Worm (Caenorhabditis elegans): ENCODE data around the gene pst-2.

pst-2 gene

ce11 chrIII:5717173-5717748, 37.0 kb downstream of the pst-2 start:
- TF ChIP-seq mcd-1 (GFP tag; IDR thresholded peaks at IDR 0.05): 0 out of 2 replicates have a peak, but pooled peaks have one; percentile 5
- TF ChIP-seq madf-6 (GFP tag; IDR thresholded peaks at IDR 0.05): 0 out of 2 replicates have a peak, but pooled peaks have one; percentile 14
- no peak for TF ChIP-seq ets-4 (GFP tag; optimal IDR thresholded peaks at IDR 0.05)
- no peak for TF ChIP-seq rpc-1 (optimal IDR thresholded peaks at IDR 0.05)
- no peak for TF ChIP-seq rpc-1 (tag; optimal IDR thresholded peaks at IDR 0.05)
- no peak for TF ChIP-seq Y79H2A.3 (GFP tag; conservative IDR thresholded peaks at IDR 0.05)
- TF ChIP-seq sptf-2 (GFP tag; optimal IDR thresholded peaks at IDR 0.05): no peak
- no peak for TF ChIP-seq zfh-2 (GFP tag; conservative IDR thresholded peaks at IDR 0.05)
- TF ChIP-seq hrde-1 (tag; optimal IDR thresholded peaks at IDR 0.05; ENCODE audit: borderline replicate concordance): peak; percentile 22
- no peak for TF ChIP-seq ceh-27 (GFP tag; optimal IDR thresholded peaks at IDR 0.05)
- TF ChIP-seq B0261.1 (tag; optimal IDR thresholded peaks at IDR 0.05): no peak
- TF ChIP-seq mxl-1 (tag; optimal IDR thresholded peaks at IDR 0.05): no peak
- TF ChIP-seq hmg-1.2 (GFP tag; IDR thresholded peaks at IDR 0.05): 0 out of 2 replicates have a peak, but pooled peaks have one; percentile 21
- TF ChIP-seq akir-1 (GFP tag; optimal IDR thresholded peaks at IDR 0.05): no peak
- no peak for TF ChIP-seq ztf-3 (GFP tag; optimal IDR thresholded peaks at IDR 0.05)
- peak; percentile 17; the same call in 1 of the 2 replicates for TF ChIP-seq B0336.3 (GFP tag; IDR thresholded peaks at IDR 0.05)
- no peak for TF ChIP-seq F57A8.1 (GFP tag; optimal IDR thresholded peaks at IDR 0.05)
- no peak for TF ChIP-seq attf-5 (GFP tag; optimal IDR thresholded peaks at IDR 0.05)
- no peak for TF ChIP-seq tbx-9 (tag; optimal IDR thresholded peaks at IDR 0.05; ENCODE audit: borderline replicate concordance)
- TF ChIP-seq lin-26 (GFP tag; IDR thresholded peaks at IDR 0.05): 0 out of 2 replicates have a peak, but pooled peaks have one; percentile 31
- no peak for TF ChIP-seq snpc-3.4 (tag; optimal IDR thresholded peaks at IDR 0.05)
- no peak for TF ChIP-seq madf-10 (tag; optimal IDR thresholded peaks at IDR 0.05)
- TF ChIP-seq ama-1 (optimal IDR thresholded peaks at IDR 0.05): peak; percentile 0
- TF ChIP-seq ama-1 (GFP tag; optimal IDR thresholded peaks at IDR 0.05): no peak

DNA sequence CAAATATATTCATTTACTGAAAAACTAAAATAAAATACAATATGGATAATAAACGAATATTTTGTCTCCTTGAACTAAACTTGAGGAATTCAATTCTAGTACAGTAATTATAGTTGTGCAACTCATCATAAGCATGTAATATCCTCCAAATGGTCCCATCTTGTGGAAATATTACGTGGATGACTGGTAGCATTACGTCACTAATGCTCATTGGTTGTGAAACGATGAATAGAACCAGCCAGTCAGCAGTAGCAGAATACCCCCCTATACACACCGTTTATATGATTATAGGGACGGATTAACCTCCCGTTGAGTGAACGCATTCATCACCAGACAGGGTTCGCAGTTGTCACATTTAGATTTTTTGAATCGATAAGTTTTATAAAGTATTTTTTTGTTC, 38.2 kb downstream of the pst-2 start:
- no peak for TF ChIP-seq sea-2 (GFP tag; IDR thresholded peaks at IDR 0.05)
- TF ChIP-seq nfyb-1 (GFP tag; IDR thresholded peaks at IDR 0.05): no peak
- TF ChIP-seq F57A8.1 (GFP tag; optimal IDR thresholded peaks at IDR 0.05): no peak
- TF ChIP-seq F39B2.1 (GFP tag; IDR thresholded peaks at IDR 0.05): no peak
- TF ChIP-seq Y95B8A.8 (GFP tag; IDR thresholded peaks at IDR 0.05): no peak
- no peak for TF ChIP-seq B0261.1 (tag; optimal IDR thresholded peaks at IDR 0.05)
- TF ChIP-seq lsy-27 (tag; optimal IDR thresholded peaks at IDR 0.05; ENCODE audit: borderline replicate concordance, insufficient read depth): no peak
- TF ChIP-seq fkh-3 (tag; optimal IDR thresholded peaks at IDR 0.05): no peak
- TF ChIP-seq chd-7 (tag; optimal IDR thresholded peaks at IDR 0.05): no peak

DNA sequence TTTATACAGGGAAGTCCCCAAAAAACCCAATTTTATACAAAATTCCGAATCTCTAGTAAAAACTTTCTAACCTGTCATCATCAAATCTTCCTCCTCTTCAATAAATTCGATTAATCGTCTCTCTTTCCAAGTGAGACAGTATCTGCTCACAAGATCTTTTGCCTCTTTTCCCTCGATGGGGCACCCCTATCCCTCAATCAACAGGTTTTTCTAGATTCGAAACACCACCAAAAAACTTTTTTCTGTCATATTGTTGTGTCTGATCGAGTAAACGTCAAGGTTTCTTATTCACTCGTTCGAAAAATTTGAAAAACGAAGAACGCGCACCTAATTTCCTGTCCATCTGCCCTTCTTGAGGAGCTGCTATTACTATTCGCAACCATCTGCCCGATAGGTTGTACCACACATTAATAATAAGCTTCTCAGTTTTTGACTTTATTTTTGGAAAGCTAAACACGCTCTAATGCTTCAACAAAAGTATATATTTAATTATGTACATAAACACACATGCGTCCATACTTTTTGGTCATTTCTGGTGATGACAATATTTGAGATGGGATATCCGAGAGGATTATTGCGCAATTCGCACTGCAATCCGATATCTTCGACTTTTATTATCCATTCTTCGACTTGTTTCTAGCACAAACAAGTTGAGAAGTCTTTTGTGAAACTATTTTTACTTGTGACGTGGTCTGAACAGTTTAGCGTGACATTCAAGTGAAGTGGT, 39.0 kb downstream of the pst-2 start:
- TF ChIP-seq repo-1 (tag; optimal IDR thresholded peaks at IDR 0.05) (no peak), C17E4.6 (GFP tag; IDR thresholded peaks at IDR 0.05) (no peak), F57A8.1 (GFP tag; optimal IDR thresholded peaks at IDR 0.05) (no peak), sdz-38 (tag; optimal IDR thresholded peaks at IDR 0.05) (no peak), B0035.1 (tag; optimal IDR thresholded peaks at IDR 0.05) (no peak), nfya-2 (GFP tag; IDR thresholded peaks at IDR 0.05) (no peak), ama-1 (optimal IDR thresholded peaks at IDR 0.05) (no peak), ama-1 (GFP tag; optimal IDR thresholded peaks at IDR 0.05) (no peak), bed-1 (GFP tag; IDR thresholded peaks at IDR 0.05) (no peak), mes-4 (tag; optimal IDR thresholded peaks at IDR 0.05) (no peak), pbrm-1 (GFP tag; IDR thresholded peaks at IDR 0.05) (no peak), aptf-2 (GFP tag; conservative IDR thresholded peaks at IDR 0.05) (no peak), let-607 (tag; optimal IDR thresholded peaks at IDR 0.05) (no peak), rec-8 (tag; optimal IDR thresholded peaks at IDR 0.05) (no peak), nhr-27 (tag; optimal IDR thresholded peaks at IDR 0.05) (no peak), ztf-6 (GFP tag; IDR thresholded peaks at IDR 0.05) (no peak), zfh-2 (GFP tag; conservative IDR thresholded peaks at IDR 0.05) (no peak)
